Worm (Caenorhabditis elegans) whole organism, L2 larva: Measurements from ENCODE around the gene F31B9.4.

Experiments
- C34F6.9 ChIP-seq: fragments of 150-350 bp; optimal IDR thresholded peaks from 2 replicates; lab custom pipeline; 2014; ENCODE audit warnings: missing biosample characterization, missing genetic modification characterization
- F13H6.1 ChIP-seq: sonication (generic microtip); optimal IDR thresholded peaks from 2 replicates; lab custom pipeline; 2016; ENCODE audit warnings: missing genetic modification characterization, missing compliant biosample characterization
- ZK546.5 ChIP-seq: sonication (generic microtip); optimal IDR thresholded peaks from 2 replicates; lab custom pipeline; 2017; ENCODE audit warnings: missing biosample characterization, missing genetic modification characterization
- alr-1 ChIP-seq: fragments of 150-350 bp; optimal IDR thresholded peaks from 2 replicates; lab custom pipeline; 2014; ENCODE audit warnings: missing biosample characterization, missing genetic modification characterization
- aly-2 ChIP-seq: fragments of 150-350 bp; optimal IDR thresholded peaks from 2 replicates; lab custom pipeline; 2014; ENCODE audit warnings: missing biosample characterization, missing genetic modification characterization
- blmp-1 ChIP-seq: sonication (generic microtip); optimal IDR thresholded peaks from 2 replicates; lab custom pipeline; 2017; ENCODE audit warnings: missing genetic modification characterization, mild to moderate bottlenecking, missing compliant biosample characterization, antibody characterized with exemption, moderate library complexity; ENCODE audit not compliant: insufficient read depth
- ceh-16 ChIP-seq: fragments of 150-350 bp; optimal IDR thresholded peaks from 2 replicates; lab custom pipeline; 2014; ENCODE audit warnings: missing biosample characterization, missing genetic modification characterization
- crh-2 ChIP-seq: sonication (generic microtip); optimal IDR thresholded peaks from 2 replicates; lab custom pipeline; 2017; ENCODE audit warnings: missing biosample characterization, missing genetic modification characterization
- dmd-4 ChIP-seq: sonication (generic microtip); optimal IDR thresholded peaks from 2 replicates; lab custom pipeline; 2017; ENCODE audit warnings: missing biosample characterization, missing genetic modification characterization
- egl-27 ChIP-seq: sonication (generic microtip); optimal IDR thresholded peaks from 3 replicates; lab custom pipeline; 2017; ENCODE audit warnings: missing biosample characterization, missing genetic modification reagents, missing genetic modification characterization
- elt-3 ChIP-seq: sonication (generic microtip); optimal IDR thresholded peaks from 2 replicates; lab custom pipeline; 2017; ENCODE audit warnings: missing biosample characterization, missing genetic modification characterization
- fos-1 ChIP-seq: fragments of 150-350 bp; optimal IDR thresholded peaks from 2 replicates; lab custom pipeline; 2014; ENCODE audit warnings: missing biosample characterization, missing genetic modification characterization
- gmeb-1 ChIP-seq: fragments of 150-350 bp; optimal IDR thresholded peaks from 2 replicates; lab custom pipeline; 2014; ENCODE audit warnings: missing biosample characterization, missing genetic modification characterization
- lsy-2 ChIP-seq, 2 experiments: fragments of 150-350 bp in 1 of 2; sonication (generic microtip) in 1 of 2; optimal IDR thresholded peaks; 2 replicates each; lab custom pipeline; 2014 to 2017; ENCODE audit warnings: missing biosample characterization in 2 of 2, missing genetic modification characterization in 2 of 2
- mab-5 ChIP-seq: fragments of 150-350 bp; optimal IDR thresholded peaks from 2 replicates; lab custom pipeline; 2014; ENCODE audit warnings: missing biosample characterization, missing genetic modification characterization
- mdl-1 ChIP-seq, 2 experiments: fragments of 150-350 bp in 1 of 2; sonication (generic microtip) in 1 of 2; optimal IDR thresholded peaks; 2 replicates each; lab custom pipeline; 2017; ENCODE audit warnings: missing biosample characterization in 2 of 2, missing genetic modification characterization in 2 of 2
- nhr-11 ChIP-seq: fragments of 150-350 bp; optimal IDR thresholded peaks from 2 replicates; lab custom pipeline; 2014; ENCODE audit warnings: missing biosample characterization, missing genetic modification characterization
- nhr-12 ChIP-seq: fragments of 150-350 bp; optimal IDR thresholded peaks from 2 replicates; lab custom pipeline; 2014; ENCODE audit warnings: missing biosample characterization, missing genetic modification characterization
- nhr-21 ChIP-seq: fragments of 150-350 bp; optimal IDR thresholded peaks from 2 replicates; lab custom pipeline; 2014; ENCODE audit warnings: missing biosample characterization, missing genetic modification characterization
- nhr-23 ChIP-seq: fragments of 150-350 bp; optimal IDR thresholded peaks from 2 replicates; lab custom pipeline; 2014; ENCODE audit warnings: missing biosample characterization, missing genetic modification reagents, missing genetic modification characterization
- nhr-237 ChIP-seq: fragments of 150-350 bp; optimal IDR thresholded peaks from 2 replicates; lab custom pipeline; 2014; ENCODE audit warnings: missing biosample characterization, missing genetic modification characterization
- nhr-6 ChIP-seq: fragments of 150-350 bp; optimal IDR thresholded peaks from 2 replicates; lab custom pipeline; 2014; ENCODE audit warnings: missing biosample characterization, missing genetic modification characterization
- nhr-77 ChIP-seq: fragments of 150-350 bp; optimal IDR thresholded peaks from 2 replicates; lab custom pipeline; 2014; ENCODE audit warnings: missing biosample characterization, missing genetic modification characterization
- peb-1 ChIP-seq: fragments of 150-350 bp; optimal IDR thresholded peaks from 2 replicates; lab custom pipeline; 2014; ENCODE audit warnings: missing biosample characterization, missing genetic modification characterization
- skn-1 ChIP-seq: sonication (generic microtip); optimal IDR thresholded peaks from 2 replicates; lab custom pipeline; 2017; ENCODE audit warnings: missing biosample characterization, missing genetic modification characterization
- sma-3 ChIP-seq: sonication (generic microtip); optimal IDR thresholded peaks from 2 replicates; lab custom pipeline; 2016; ENCODE audit warnings: missing genetic modification reagents, missing genetic modification characterization, missing compliant biosample characterization
- sma-9 ChIP-seq, 2 experiments: fragments of 150-350 bp in 1 of 2; sonication (generic microtip) in 1 of 2; optimal IDR thresholded peaks; 2 replicates each; lab custom pipeline; 2014 to 2016; ENCODE audit warnings: missing genetic modification characterization in 2 of 2, mild to moderate bottlenecking in 1 of 2, missing biosample characterization in 1 of 2, missing compliant biosample characterization in 1 of 2, missing genetic modification reagents in 1 of 2, moderate library complexity in 1 of 2
- snpc-4 ChIP-seq: fragments of 150-350 bp; optimal IDR thresholded peaks from 2 replicates; lab custom pipeline; 2014; ENCODE audit warnings: missing biosample characterization, missing genetic modification characterization
- unc-39 ChIP-seq: fragments of 150-350 bp; optimal IDR thresholded peaks from 2 replicates; lab custom pipeline; 2014; ENCODE audit warnings: missing biosample characterization, missing genetic modification characterization
- unc-62 ChIP-seq: fragments of 150-350 bp; optimal IDR thresholded peaks from 2 replicates; lab custom pipeline; 2014; ENCODE audit warnings: missing biosample characterization, missing genetic modification reagents, missing genetic modification characterization
- zag-1 ChIP-seq: fragments of 150-350 bp; optimal IDR thresholded peaks from 2 replicates; lab custom pipeline; 2014; ENCODE audit warnings: missing biosample characterization, missing genetic modification characterization
- ztf-1 ChIP-seq: fragments of 200-800 bp; sonication (Bioruptor generic); conservative IDR thresholded peaks from 2 replicates; pipeline ENCODE4 v1.3.6; 2022; ENCODE audit warnings: missing genetic modification characterization, missing compliant biosample characterization
- ztf-11 ChIP-seq: sonication (generic microtip); optimal IDR thresholded peaks from 2 replicates; lab custom pipeline; 2017; ENCODE audit warnings: missing biosample characterization, missing genetic modification characterization
- ztf-4 ChIP-seq: fragments of 150-350 bp; optimal IDR thresholded peaks from 2 replicates; lab custom pipeline; 2014; ENCODE audit warnings: missing biosample characterization, missing genetic modification characterization

Gene F31B9.4

ce11 chrX:15937854-15938253, 21.0 kb upstream of the F31B9.4 start:
- TF ChIP-seq skn-1 (tag; lab: Kevin White, UChicago) (no peak), nhr-237 (tag; lab: Kevin White, UChicago) (no peak), ztf-1 (GFP tag; lab: Robert Waterston, UW) (no peak), sma-3 (no peak), ztf-4 (tag; lab: Kevin White, UChicago) (no peak), fos-1 (tag; lab: Kevin White, UChicago) (no peak), nhr-12 (tag; lab: Kevin White, UChicago) (no peak), dmd-4 (tag; lab: Kevin White, UChicago) (no peak), zag-1 (tag; lab: Kevin White, UChicago) (no peak), nhr-6 (tag; lab: Kevin White, UChicago) (no peak), egl-27 (tag; lab: Kevin White, UChicago) (no peak), C34F6.9 (tag; lab: Kevin White, UChicago) (no peak), alr-1 (no peak), lsy-2 (tag; optimal IDR thresholded peaks at IDR 0.05; lab: Kevin White, UChicago) (no peak), mab-5 (tag; lab: Kevin White, UChicago) (no peak), ztf-11 (tag; lab: Kevin White, UChicago) (no peak), blmp-1 (tag; lab: Kevin White, UChicago) (no peak), nhr-21 (no peak), crh-2 (tag; lab: Kevin White, UChicago) (no peak)

- TF ChIP-seq nhr-12 (tag; lab: Kevin White, UChicago) = no peak
- no peak for TF ChIP-seq aly-2 (tag; lab: Kevin White, UChicago)
- no peak for TF ChIP-seq unc-39 (tag; lab: Kevin White, UChicago)
- TF ChIP-seq peb-1 (tag; lab: Kevin White, UChicago) = no peak
- TF ChIP-seq elt-3 = no peak
- TF ChIP-seq unc-62 = no peak
- no peak for TF ChIP-seq nhr-77 (tag; lab: Kevin White, UChicago)
- TF ChIP-seq skn-1 (tag; lab: Kevin White, UChicago) = no peak
- TF ChIP-seq nhr-237 (tag; lab: Kevin White, UChicago) = no peak
- TF ChIP-seq ceh-16 (tag; lab: Kevin White, UChicago) = no peak
- no peak for TF ChIP-seq dmd-4 (tag; lab: Kevin White, UChicago)
- no peak for TF ChIP-seq blmp-1 (tag; lab: Kevin White, UChicago)
Measured at ce11 chrX:15932859-15933258, 16.0 kb upstream of the F31B9.4 start.

- no peak for TF ChIP-seq egl-27 (tag; lab: Kevin White, UChicago)
- TF ChIP-seq ztf-11 (tag; lab: Kevin White, UChicago) = no peak
- TF ChIP-seq nhr-6 (tag; lab: Kevin White, UChicago) = no peak
- TF ChIP-seq alr-1 = no peak
- TF ChIP-seq ZK546.5 (tag; lab: Kevin White, UChicago) = no peak
- TF ChIP-seq zag-1 (tag; lab: Kevin White, UChicago) = no peak
- no peak for TF ChIP-seq gmeb-1 (tag; lab: Kevin White, UChicago)
- TF ChIP-seq nhr-11 = no peak
- TF ChIP-seq ztf-1 (GFP tag; lab: Robert Waterston, UW) = no peak
- TF ChIP-seq sma-9 (GFP tag; optimal IDR thresholded peaks at IDR 0.05; lab: Kevin White, UChicago) = no peak
- TF ChIP-seq sma-9 (tag; optimal IDR thresholded peaks at IDR 0.05; lab: Kevin White, UChicago) = no peak
- no peak for TF ChIP-seq nhr-12 (tag; lab: Kevin White, UChicago)
- TF ChIP-seq nhr-23 (tag; lab: Kevin White, UChicago) = no peak
- TF ChIP-seq snpc-4 (tag; lab: Kevin White, UChicago) = no peak
Measured at ce11 chrX:15923440-15923839, 6.5 kb upstream of the F31B9.4 start, which contains the start of gene F31B9.3. F31B9.3 (plus strand) TSS chrX:15923740.

- TF ChIP-seq ZK546.5 (tag; lab: Kevin White, UChicago) = no peak
- no peak for TF ChIP-seq aly-2 (tag; lab: Kevin White, UChicago)
- TF ChIP-seq dmd-4 (tag; lab: Kevin White, UChicago) = no peak
- no peak for TF ChIP-seq gmeb-1 (tag; lab: Kevin White, UChicago)
- TF ChIP-seq sma-9 (GFP tag; optimal IDR thresholded peaks at IDR 0.05; lab: Kevin White, UChicago) = no peak
- TF ChIP-seq sma-9 (tag; optimal IDR thresholded peaks at IDR 0.05; lab: Kevin White, UChicago) = no peak
- TF ChIP-seq unc-62 = no peak
- no peak for TF ChIP-seq ztf-4 (tag; lab: Kevin White, UChicago)
- TF ChIP-seq elt-3 = no peak
- no peak for TF ChIP-seq nhr-21
- no peak for TF ChIP-seq mdl-1 (tag; optimal IDR thresholded peaks at IDR 0.05; lab: Kevin White, UChicago)
- TF ChIP-seq ztf-11 (tag; lab: Kevin White, UChicago) = no peak
- no peak for TF ChIP-seq nhr-237 (tag; lab: Kevin White, UChicago)
- no peak for TF ChIP-seq mab-5 (tag; lab: Kevin White, UChicago)
- TF ChIP-seq F13H6.1 = no peak
- no peak for TF ChIP-seq nhr-11
- TF ChIP-seq, all 48 proteins: peak for 0
Measured at ce11 chrX:15919372-15919771, 2.5 kb upstream of the F31B9.4 start, which contains the start of gene F31B9.7. F31B9.7 (plus strand) TSS chrX:15919672.
